Fruit fly (Drosophila melanogaster) whole organism, embryonic: ENCODE measurements around the gene aux.

Source experiments
- Atf3 ChIP-seq: fragments of 200-800 bp; sonication (Bioruptor generic); optimal IDR thresholded peaks from 3 replicates; lab custom pipeline; 2016; ENCODE audit warnings: missing biosample characterization, missing genetic modification characterization
- Atf6 ChIP-seq: fragments of 200-800 bp; sonication (Bioruptor generic); IDR thresholded peaks from 2 replicates; pipeline ENCODE4 v1.3.6; 2022; ENCODE audit warnings: missing biosample characterization, missing genetic modification characterization
- CG10147 ChIP-seq: fragments of 200-800 bp; sonication (Bioruptor generic); optimal IDR thresholded peaks from 2 replicates; lab custom pipeline; 2019; ENCODE audit warnings: missing biosample characterization, mild to moderate bottlenecking, missing genetic modification characterization, moderate library complexity
- CG12071 ChIP-seq: fragments of 200-800 bp; sonication (Bioruptor generic); optimal IDR thresholded peaks from 3 replicates; lab custom pipeline; 2018; ENCODE audit warnings: missing biosample characterization, mild to moderate bottlenecking, missing genetic modification characterization
- CG32532 ChIP-seq: fragments of 200-800 bp; sonication (Bioruptor generic); IDR thresholded peaks from 2 replicates; pipeline ENCODE4 v1.3.6; 2022; ENCODE audit warnings: missing biosample characterization, missing genetic modification characterization
- CG4424 ChIP-seq: fragments of 200-800 bp; sonication (Bioruptor generic); optimal IDR thresholded peaks from 3 replicates; lab custom pipeline; 2016; ENCODE audit warnings: missing biosample characterization, missing genetic modification characterization
- CG9817 ChIP-seq: fragments of 200-800 bp; sonication (Bioruptor generic); optimal IDR thresholded peaks from 2 replicates; lab custom pipeline; 2018; ENCODE audit warnings: missing biosample characterization, mild to moderate bottlenecking, missing genetic modification characterization, moderate library complexity
- Hsf ChIP-seq: fragments of 200-800 bp; sonication (Bioruptor generic); optimal IDR thresholded peaks from 3 replicates; lab custom pipeline; 2016; ENCODE audit warnings: missing biosample characterization, missing genetic modification characterization
- ara ChIP-seq: fragments of 200-800 bp; sonication (Bioruptor generic); IDR thresholded peaks from 2 replicates; pipeline ENCODE4 v1.3.6; 2022; ENCODE audit warnings: missing biosample characterization, missing genetic modification characterization
- ems ChIP-seq: fragments of 200-800 bp; sonication (Bioruptor generic); optimal IDR thresholded peaks from 3 replicates; lab custom pipeline; 2016; ENCODE audit warnings: missing biosample characterization, missing genetic modification characterization
- en ChIP-seq: fragments of 200-800 bp; sonication (Bioruptor generic); optimal IDR thresholded peaks from 2 replicates; lab custom pipeline; 2016; ENCODE audit warnings: missing biosample characterization, missing genetic modification characterization
- wdn ChIP-seq: fragments of 200-800 bp; sonication (Bioruptor generic); IDR thresholded peaks from 2 replicates; pipeline ENCODE4 v1.3.6; 2022; ENCODE audit warnings: missing biosample characterization, missing genetic modification characterization

DNA sequence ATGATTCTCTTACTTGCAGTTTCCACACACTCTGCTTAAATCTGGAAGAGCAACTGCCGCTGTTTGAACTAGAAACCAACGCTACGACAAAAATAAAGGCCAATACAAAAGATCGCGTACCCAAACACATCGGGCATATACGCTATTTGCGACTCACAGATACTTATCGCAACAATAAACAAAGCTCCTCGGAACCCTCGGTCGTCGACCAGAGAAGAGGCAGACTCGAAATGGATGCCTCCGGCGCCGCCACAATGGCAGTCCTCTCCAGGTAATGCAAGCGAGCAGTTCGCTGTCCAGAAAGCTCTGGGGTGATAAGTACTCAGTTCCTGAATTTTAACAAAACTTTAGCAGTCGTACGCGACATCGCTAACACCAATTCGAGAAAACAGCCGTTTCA is 25.0 kb downstream of the aux start:
- TF ChIP-seq CG12071 (no peak), Atf6 (GFP tag; lab: Robert Waterston, UW) (no peak), ems (no peak), en (no peak), CG10147 (no peak), Hsf (no peak), ara (no peak), CG9817 (tag; lab: Kevin White, UChicago) (no peak), wdn (GFP tag; lab: Robert Waterston, UW) (no peak), Atf3 (no peak), CG32532 (GFP tag; lab: Robert Waterston, UW) (no peak), CG4424 (no peak)
